Fruit fly (Drosophila melanogaster): ENCODE data around the gene CG42537.
A peak's percentile ranks its signal among the peaks of the same experiment; 100 is the strongest.

Gene CG42537

dm6 chr3R:6419103-6419502 lies 41.5 kb downstream of the CG42537 start (continued):
- TF ChIP-seq Camta (GFP tag; optimal IDR thresholded peaks at IDR 0.05) (no peak), jigr1 (GFP tag; IDR thresholded peaks at IDR 0.05) (no peak), sug (tag; optimal IDR thresholded peaks at IDR 0.05) (no peak), Drgx (GFP tag; IDR thresholded peaks at IDR 0.05) (no peak), Trl (optimal IDR thresholded peaks at IDR 0.05) (no peak), Trl (GFP tag; optimal IDR thresholded peaks at IDR 0.05) (no peak), Mes4 (GFP tag; optimal IDR thresholded peaks at IDR 0.05) (no peak), CG7271 (tag; optimal IDR thresholded peaks at IDR 0.05) (no peak), CG8290 (GFP tag; optimal IDR thresholded peaks at IDR 0.05) (no peak), CG8290 (tag; optimal IDR thresholded peaks at IDR 0.05) (peak in 1 of 2 experiments; percentile 11), Adf1 (GFP tag; IDR thresholded peaks at IDR 0.05) (peak; percentile 96), CG14441 (GFP tag; IDR thresholded peaks at IDR 0.05) (no peak), CG1603 (tag; optimal IDR thresholded peaks at IDR 0.05) (no peak)

- TF ChIP-seq CG4707 (GFP tag; optimal IDR thresholded peaks at IDR 0.05) (no peak), chinmo (GFP tag; IDR thresholded peaks at IDR 0.05; ENCODE audit: partially characterized antibody) (0 out of 4 replicates have a peak, but pooled peaks have one; percentile 68), B-H1 (GFP tag; IDR thresholded peaks at IDR 0.05) (no peak), nerfin-1 (tag; optimal IDR thresholded peaks at IDR 0.05) (peak; percentile 79), CG3065 (GFP tag; optimal IDR thresholded peaks at IDR 0.05) (no peak), CG11695 (GFP tag; IDR thresholded peaks at IDR 0.05) (no peak), toy (GFP tag; IDR thresholded peaks at IDR 0.05) (no peak), Trl (optimal IDR thresholded peaks at IDR 0.05) (peak; percentile 48 to 67), Trl (GFP tag; optimal IDR thresholded peaks at IDR 0.05) (no peak), slou (GFP tag; optimal IDR thresholded peaks at IDR 0.05) (no peak), Abd-B (GFP tag; optimal IDR thresholded peaks at IDR 0.05) (no peak), shn (GFP tag; optimal IDR thresholded peaks at IDR 0.05) (no peak), abd-A (tag; optimal IDR thresholded peaks at IDR 0.05) (peak; percentile 95), so (GFP tag; IDR thresholded peaks at IDR 0.05) (0 out of 3 replicates have a peak, but pooled peaks have one; percentile 41), CG12391 (tag; optimal IDR thresholded peaks at IDR 0.05) (no peak), lmd (GFP tag; IDR thresholded peaks at IDR 0.05) (no peak), Ets97D (GFP tag; optimal IDR thresholded peaks at IDR 0.05) (no peak), sug (tag; optimal IDR thresholded peaks at IDR 0.05) (peak; percentile 21), pan (optimal IDR thresholded peaks at IDR 0.05) (no peak), pan (GFP tag; optimal IDR thresholded peaks at IDR 0.05 in 1 of 2, IDR thresholded peaks at IDR 0.05 in 1 of 2) (no peak), CG32767 (GFP tag; IDR thresholded peaks at IDR 0.05) (peak; percentile 81), rib (GFP tag; IDR thresholded peaks at IDR 0.05) (0 out of 2 replicates have a peak, but pooled peaks have one; percentile 40), CG31224 (GFP tag; IDR thresholded peaks at IDR 0.05) (no peak), row (GFP tag; IDR thresholded peaks at IDR 0.05) (peak; percentile 21; the same call in 1 of the 3 replicates), Hand (GFP tag; optimal IDR thresholded peaks at IDR 0.05) (no peak), Hey (tag; optimal IDR thresholded peaks at IDR 0.05) (peak; percentile 72), Med (GFP tag) (peak; percentile 82), sd (tag; optimal IDR thresholded peaks at IDR 0.05) (peak; percentile 62), CG10543 (GFP tag; optimal IDR thresholded peaks at IDR 0.05) (peak; percentile 14), pros (GFP tag; optimal IDR thresholded peaks at IDR 0.05) (peak; percentile 38), CG4424 (GFP tag; optimal IDR thresholded peaks at IDR 0.05) (no peak), CG18764 (GFP tag; optimal IDR thresholded peaks at IDR 0.05) (no peak), Adf1 (GFP tag; IDR thresholded peaks at IDR 0.05) (peak; percentile 47; the same call in 1 of the 2 replicates), ap (GFP tag; IDR thresholded peaks at IDR 0.05) (no peak), CG12155 (GFP tag; optimal IDR thresholded peaks at IDR 0.05) (no peak), pb (GFP tag; optimal IDR thresholded peaks at IDR 0.05) (no peak), sqz (GFP tag; optimal IDR thresholded peaks at IDR 0.05) (no peak), cg (GFP tag; optimal IDR thresholded peaks at IDR 0.05) (peak; percentile 71), Nf-YC (tag; optimal IDR thresholded peaks at IDR 0.05) (peak; percentile 10), pnt (GFP tag; optimal IDR thresholded peaks at IDR 0.05) (no peak), Hsf (GFP tag; optimal IDR thresholded peaks at IDR 0.05) (no peak), Dp (GFP tag; optimal IDR thresholded peaks at IDR 0.05) (no peak)
Measured at dm6 chr3R:6419942-6420341, 42.3 kb downstream of the CG42537 start.

All from whole organism, embryonic.